Fruit fly (Drosophila melanogaster): ENCODE results near the gene gnu.
A peak's percentile ranks its signal among the peaks of the same experiment; 100 is the strongest.

dm6 chr3L:14781082-14781862 lies 21.9 kb downstream of the gnu start:
- no peak for TF ChIP-seq CG7963 (GFP tag; IDR thresholded peaks at IDR 0.05; ENCODE audit: partially characterized antibody)
- TF ChIP-seq CG17829 (tag; optimal IDR thresholded peaks at IDR 0.05): peak; percentile 92
- TF ChIP-seq CG17359 (tag; optimal IDR thresholded peaks at IDR 0.05): peak; percentile 69
- TF ChIP-seq eve (GFP tag; optimal IDR thresholded peaks at IDR 0.05): peak in 1 of 2 experiments; percentile 85
- TF ChIP-seq CG1792 (GFP tag; optimal IDR thresholded peaks at IDR 0.05): no peak
- peak; percentile 55 for TF ChIP-seq bcd (GFP tag; optimal IDR thresholded peaks at IDR 0.05)
- peak; percentile 76 for TF ChIP-seq CG12659 (GFP tag; optimal IDR thresholded peaks at IDR 0.05)
- TF ChIP-seq CG2129 (GFP tag; IDR thresholded peaks at IDR 0.05; ENCODE audit: partially characterized antibody): no peak
- TF ChIP-seq prd (optimal IDR thresholded peaks at IDR 0.05): no peak
- TF ChIP-seq prd (GFP tag; IDR thresholded peaks at IDR 0.05): peak; percentile 51; the same call in 1 of the 3 replicates

Measured in whole organism, embryonic.